Fruit fly (Drosophila melanogaster) whole organism, embryonic: ENCODE data around the gene CG32686.

ENCODE experiments used
- ATbp ChIP-seq: fragments of 200-800 bp; sonication (Bioruptor generic); optimal IDR thresholded peaks from 2 replicates; lab custom pipeline; 2017; ENCODE audit warnings: missing biosample characterization, mild to moderate bottlenecking, missing genetic modification characterization, missing genetic modification reagents
- CG11504 ChIP-seq: fragments of 200-800 bp; sonication (Bioruptor generic); optimal IDR thresholded peaks from 3 replicates; lab custom pipeline; 2019; ENCODE audit warnings: missing biosample characterization, mild to moderate bottlenecking, missing genetic modification characterization, moderate library complexity
- CG12104 ChIP-seq: fragments of 200-800 bp; sonication (Bioruptor generic); optimal IDR thresholded peaks from 3 replicates; lab custom pipeline; 2016; ENCODE audit warnings: missing biosample characterization, missing genetic modification characterization
- CG12659 ChIP-seq: fragments of 200-800 bp; sonication (Bioruptor generic); optimal IDR thresholded peaks from 3 replicates; lab custom pipeline; 2017; ENCODE audit warnings: mild to moderate bottlenecking, missing biosample characterization, missing genetic modification reagents, missing genetic modification characterization
- CG13775 ChIP-seq: fragments of 200-800 bp; sonication (Bioruptor generic); optimal IDR thresholded peaks from 3 replicates; lab custom pipeline; 2017; ENCODE audit warnings: missing biosample characterization, mild to moderate bottlenecking, missing genetic modification characterization
- CG13894 ChIP-seq: fragments of 200-800 bp; sonication (Bioruptor generic); optimal IDR thresholded peaks from 3 replicates; lab custom pipeline; 2018; ENCODE audit warnings: missing biosample characterization, mild to moderate bottlenecking, missing genetic modification characterization, moderate library complexity
- CG14710 ChIP-seq: fragments of 200-800 bp; sonication (Bioruptor generic); optimal IDR thresholded peaks from 3 replicates; lab custom pipeline; 2019; ENCODE audit warnings: missing biosample characterization, mild to moderate bottlenecking, missing genetic modification characterization, moderate library complexity
- CG15514 ChIP-seq: fragments of 200-800 bp; sonication (Bioruptor generic); optimal IDR thresholded peaks from 3 replicates; lab custom pipeline; 2017; ENCODE audit warnings: missing biosample characterization, missing genetic modification characterization, mild to moderate bottlenecking, moderate library complexity, missing genetic modification reagents
- CG17829 ChIP-seq: fragments of 200-800 bp; optimal IDR thresholded peaks from 2 replicates; lab custom pipeline; 2019; ENCODE audit warnings: missing biosample characterization, mild to moderate bottlenecking, missing genetic modification characterization, moderate library complexity
- CG2889 ChIP-seq: fragments of 200-800 bp; sonication (Bioruptor generic); IDR thresholded peaks from 3 replicates; pipeline ENCODE4 v1.3.6; 2022; ENCODE audit warnings: missing biosample characterization, missing genetic modification characterization
- CG30403 ChIP-seq: fragments of 200-800 bp; sonication (Bioruptor generic); optimal IDR thresholded peaks from 3 replicates; lab custom pipeline; 2016; ENCODE audit warnings: missing biosample characterization, missing genetic modification characterization
- CG4282 ChIP-seq: fragments of 200-800 bp; sonication (Bioruptor generic); optimal IDR thresholded peaks from 2 replicates; lab custom pipeline; 2016; ENCODE audit warnings: missing biosample characterization, missing genetic modification characterization
- CG6765 ChIP-seq: fragments of 200-800 bp; sonication (Bioruptor generic); optimal IDR thresholded peaks from 3 replicates; lab custom pipeline; 2017; ENCODE audit warnings: missing biosample characterization, mild to moderate bottlenecking, missing genetic modification characterization
- CG6791 ChIP-seq: fragments of 200-800 bp; sonication (Bioruptor generic); IDR thresholded peaks from 3 replicates; pipeline ENCODE4 v1.3.6; 2022; ENCODE audit warnings: missing biosample characterization, missing genetic modification characterization; ENCODE audit not compliant: partially characterized antibody
- CG9609 ChIP-seq: fragments of 200-800 bp; sonication (Bioruptor generic); optimal IDR thresholded peaks from 3 replicates; lab custom pipeline; 2016; ENCODE audit warnings: missing biosample characterization, missing genetic modification characterization
- Deaf1 ChIP-seq: fragments of 200-800 bp; optimal IDR thresholded peaks from 3 replicates; lab custom pipeline; 2019; ENCODE audit warnings: missing biosample characterization, mild to moderate bottlenecking, missing genetic modification characterization, moderate library complexity
- Dp ChIP-seq: fragments of 200-800 bp; sonication (Bioruptor generic); optimal IDR thresholded peaks from 2 replicates; lab custom pipeline; 2018; ENCODE audit warnings: missing biosample characterization, mild to moderate bottlenecking, missing genetic modification characterization, moderate library complexity
- Dref ChIP-seq: fragments of 200-800 bp; sonication (Bioruptor generic); IDR thresholded peaks from 2 replicates; pipeline ENCODE4 v1.3.6; 2022; ENCODE audit warnings: missing biosample characterization, missing genetic modification characterization
- E2f2 ChIP-seq: fragments of 200-800 bp; sonication (Bioruptor generic); IDR thresholded peaks from 2 replicates; pipeline ENCODE4 v1.3.6; 2022; ENCODE audit warnings: missing biosample characterization, missing genetic modification characterization
- Ets97D ChIP-seq: fragments of 200-800 bp; sonication (Bioruptor generic); optimal IDR thresholded peaks from 3 replicates; lab custom pipeline; 2016; ENCODE audit warnings: missing biosample characterization, missing genetic modification characterization
- Fer1 ChIP-seq: fragments of 200-800 bp; sonication (Bioruptor generic); optimal IDR thresholded peaks from 2 replicates; lab custom pipeline; 2017; ENCODE audit warnings: missing biosample characterization, mild to moderate bottlenecking, missing genetic modification characterization
- H2.0 ChIP-seq: fragments of 200-800 bp; sonication (Bioruptor generic); IDR thresholded peaks from 2 replicates; pipeline ENCODE4 v1.3.6; 2022; ENCODE audit warnings: missing biosample characterization, missing genetic modification characterization
- HmgZ ChIP-seq: fragments of 200-800 bp; sonication (Bioruptor generic); optimal IDR thresholded peaks from 2 replicates; lab custom pipeline; 2018; ENCODE audit warnings: missing biosample characterization, mild to moderate bottlenecking, missing genetic modification characterization
- Hmr ChIP-seq: fragments of 200-800 bp; sonication (Bioruptor generic); optimal IDR thresholded peaks from 3 replicates; lab custom pipeline; 2017; ENCODE audit warnings: mild to moderate bottlenecking, missing biosample characterization, missing genetic modification reagents, missing genetic modification characterization
- Hsf ChIP-seq: fragments of 200-800 bp; sonication (Bioruptor generic); optimal IDR thresholded peaks from 3 replicates; lab custom pipeline; 2016; ENCODE audit warnings: missing biosample characterization, missing genetic modification characterization
- MBD-R2 ChIP-seq: fragments of 200-800 bp; sonication (Bioruptor generic); IDR thresholded peaks from 2 replicates; pipeline ENCODE4 v1.3.6; 2022; ENCODE audit warnings: missing biosample characterization, missing genetic modification characterization
- Max ChIP-seq: fragments of 200-800 bp; sonication (Bioruptor generic); optimal IDR thresholded peaks from 2 replicates; lab custom pipeline; 2016; ENCODE audit warnings: missing biosample characterization, mild to moderate bottlenecking, missing genetic modification characterization
- Med ChIP-seq: fragments of 200-800 bp; sonication (Bioruptor generic); peaks from one replicate; lab custom pipeline; 2016; ENCODE audit warnings: missing biosample characterization, missing genetic modification characterization, mild to moderate bottlenecking, inconsistent platforms, moderate library complexity
- Myb ChIP-seq: fragments of 200-800 bp; sonication (Bioruptor generic); optimal IDR thresholded peaks from 2 replicates; lab custom pipeline; 2016; ENCODE audit warnings: missing biosample characterization, missing genetic modification characterization
- Nf-YC ChIP-seq: fragments of 200-800 bp; optimal IDR thresholded peaks from 3 replicates; lab custom pipeline; 2019; ENCODE audit warnings: missing biosample characterization, mild to moderate bottlenecking, missing genetic modification characterization, moderate library complexity
- Opbp ChIP-seq: fragments of 200-800 bp; sonication (Bioruptor generic); IDR thresholded peaks from 3 replicates; pipeline ENCODE4 v1.3.6; 2022; ENCODE audit warnings: missing biosample characterization, missing genetic modification characterization; ENCODE audit not compliant: partially characterized antibody
- Pdp1 ChIP-seq, 2 experiments: fragments of 200-800 bp; sonication (Bioruptor generic); optimal IDR thresholded peaks; 3 replicates each; lab custom pipeline; 2016; ENCODE audit warnings: missing biosample characterization in 2 of 2, missing genetic modification characterization in 2 of 2, mild to moderate bottlenecking in 1 of 2, moderate library complexity in 1 of 2
- Ptx1 ChIP-seq: fragments of 200-800 bp; sonication (Bioruptor generic); IDR thresholded peaks from 2 replicates; pipeline ENCODE4 v1.3.6; 2022; ENCODE audit warnings: missing biosample characterization, missing genetic modification characterization
- Sin3A ChIP-seq: fragments of >200 bp; optimal IDR thresholded peaks from 2 replicates; lab custom pipeline; 2018
- chinmo ChIP-seq: fragments of 200-800 bp; sonication (Bioruptor generic); IDR thresholded peaks from 4 replicates; pipeline ENCODE4 v1.3.6; 2022; ENCODE audit warnings: missing biosample characterization, missing genetic modification characterization; ENCODE audit not compliant: partially characterized antibody
- crp ChIP-seq, 2 experiments: fragments of 200-800 bp; sonication (Bioruptor generic); optimal IDR thresholded peaks; 2 replicates in 1 of 2; 3 replicates in 1 of 2; lab custom pipeline; 2017; ENCODE audit warnings: missing biosample characterization in 2 of 2, missing genetic modification characterization in 2 of 2, mild to moderate bottlenecking in 1 of 2, moderate library complexity in 1 of 2
- gfzf ChIP-seq: fragments of 200-800 bp; sonication (Bioruptor generic); optimal IDR thresholded peaks from 2 replicates; lab custom pipeline; 2016; ENCODE audit warnings: missing biosample characterization, mild to moderate bottlenecking, missing genetic modification characterization, moderate library complexity
- pho ChIP-seq: fragments of 200-800 bp; sonication (Bioruptor generic); optimal IDR thresholded peaks from 2 replicates; lab custom pipeline; 2016; ENCODE audit warnings: missing biosample characterization, missing genetic modification characterization
- phol ChIP-seq: fragments of 200-800 bp; sonication (Bioruptor generic); optimal IDR thresholded peaks from 3 replicates; lab custom pipeline; 2018; ENCODE audit warnings: missing biosample characterization, mild to moderate bottlenecking, missing genetic modification characterization, moderate library complexity
- pzg ChIP-seq: fragments of 200-800 bp; sonication (Bioruptor generic); optimal IDR thresholded peaks from 3 replicates; lab custom pipeline; 2018; ENCODE audit warnings: missing biosample characterization, mild to moderate bottlenecking, missing genetic modification characterization, moderate library complexity
- sens ChIP-seq: fragments of 200-800 bp; sonication (Bioruptor generic); peaks from one replicate; lab custom pipeline; 2016; ENCODE audit warnings: missing biosample characterization, missing genetic modification characterization
- sim ChIP-seq: fragments of 200-800 bp; sonication (Bioruptor generic); IDR thresholded peaks from 2 replicates; pipeline ENCODE4 v1.3.6; 2022; ENCODE audit warnings: missing biosample characterization, missing genetic modification characterization
- stwl ChIP-seq: fragments of 200-800 bp; sonication (Bioruptor generic); optimal IDR thresholded peaks from 3 replicates; lab custom pipeline; 2018; ENCODE audit warnings: missing biosample characterization, mild to moderate bottlenecking, missing genetic modification characterization, moderate library complexity
- tll ChIP-seq, 2 experiments: fragments of 200-800 bp in 1 of 2; fragments of >200 bp in 1 of 2; sonication (Bioruptor generic) in 1 of 2; optimal IDR thresholded peaks; 2 replicates each; lab custom pipeline; 2017 to 2019; ENCODE audit warnings: missing biosample characterization in 2 of 2, missing genetic modification characterization in 2 of 2, mild to moderate bottlenecking in 1 of 2, moderate library complexity in 1 of 2
- trem ChIP-seq: fragments of 200-800 bp; optimal IDR thresholded peaks from 3 replicates; lab custom pipeline; 2019; ENCODE audit warnings: missing biosample characterization, mild to moderate bottlenecking, missing genetic modification characterization, moderate library complexity
- unc-4 ChIP-seq: fragments of 200-800 bp; sonication (Bioruptor generic); IDR thresholded peaks from 2 replicates; pipeline ENCODE4 v1.3.6; 2022; ENCODE audit warnings: missing biosample characterization, missing genetic modification characterization; ENCODE audit not compliant: partially characterized antibody
- vvl ChIP-seq: fragments of 200-800 bp; sonication (Bioruptor generic); IDR thresholded peaks from 2 replicates; pipeline ENCODE4 v1.3.6; 2022; ENCODE audit warnings: missing biosample characterization, missing genetic modification characterization
- wek ChIP-seq: fragments of 200-800 bp; sonication (Bioruptor generic); optimal IDR thresholded peaks from 3 replicates; lab custom pipeline; 2018; ENCODE audit warnings: missing biosample characterization, mild to moderate bottlenecking, missing genetic modification characterization, moderate library complexity
- zen2 ChIP-seq: fragments of 200-800 bp; sonication (Bioruptor generic); IDR thresholded peaks from 3 replicates; pipeline ENCODE4 v1.3.6; 2022; ENCODE audit warnings: missing biosample characterization, missing genetic modification characterization; ENCODE audit not compliant: partially characterized antibody

The CG32686 gene

DNA sequence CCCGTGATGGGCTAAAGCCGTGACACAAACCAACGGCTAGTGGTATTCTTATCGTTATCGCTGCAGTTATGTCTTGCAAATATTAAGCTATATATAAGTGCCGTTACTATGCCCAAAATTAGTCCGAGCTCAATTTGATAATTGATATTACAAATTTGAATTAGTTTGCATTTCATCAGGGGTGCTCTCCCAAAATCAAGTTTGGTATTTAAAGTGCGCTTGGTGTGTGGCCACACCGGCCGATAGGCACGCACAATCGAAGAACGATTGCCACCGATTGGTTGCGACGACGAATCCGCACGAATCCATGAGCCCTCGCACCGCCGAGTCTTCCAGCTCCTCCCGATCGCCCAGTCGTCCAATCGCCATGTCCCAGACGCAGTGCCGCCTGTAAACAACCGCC lies 7.3 kb downstream of the CG32686 start, which contains the start of gene CG17841 (continued):
- TF ChIP-seq CG30403 (GFP tag; lab: Kevin White, UChicago) (no peak), zen2 (0 out of 3 replicates have a peak, but pooled peaks have one; percentile 44), vvl (GFP tag; lab: Robert Waterston, UW) (peak; percentile 37; the same call in 1 of the 2 replicates), Nf-YC (tag; lab: Kevin White, UChicago) (peak; percentile 36), E2f2 (GFP tag; lab: Robert Waterston, UW) (peak; percentile 89), CG4282 (GFP tag; lab: Kevin White, UChicago) (no peak), CG12104 (no peak), HmgZ (tag; lab: Kevin White, UChicago) (peak; percentile 43), Fer1 (peak; percentile 5), Dp (GFP tag; lab: Kevin White, UChicago) (peak; percentile 83), CG11504 (peak; percentile 69), unc-4 (GFP tag; lab: Robert Waterston, UW) (peak; percentile 62), pzg (GFP tag; lab: Kevin White, UChicago) (peak; percentile 89), sim (GFP tag; lab: Robert Waterston, UW) (no peak), CG9609 (GFP tag; lab: Kevin White, UChicago) (peak; percentile 17), Hsf (GFP tag; lab: Kevin White, UChicago) (no peak), CG6765 (no peak), CG14710 (peak; percentile 89), Deaf1 (tag; lab: Kevin White, UChicago) (peak; percentile 81), gfzf (GFP tag; lab: Kevin White, UChicago) (peak; percentile 86), Ets97D (GFP tag; lab: Kevin White, UChicago) (peak; percentile 40), H2.0 (no peak), ATbp (GFP tag; lab: Kevin White, UChicago) (no peak), Ptx1 (GFP tag; lab: Robert Waterston, UW) (no peak), phol (tag; lab: Kevin White, UChicago) (peak; percentile 40), sens (GFP tag; lab: Kevin White, UChicago) (peak; percentile 84), CG2889 (GFP tag; lab: Robert Waterston, UW) (no peak), CG12659 (peak; percentile 55), Dref (GFP tag; lab: Robert Waterston, UW) (peak; percentile 71), CG15514 (GFP tag; lab: Kevin White, UChicago) (peak; percentile 66), Med (GFP tag; lab: Kevin White, UChicago) (peak; percentile 74), MBD-R2 (GFP tag; lab: Robert Waterston, UW) (peak; percentile 62), CG17829 (peak; percentile 3), pho (GFP tag; lab: Kevin White, UChicago) (no peak), wek (GFP tag; lab: Kevin White, UChicago) (peak; percentile 95), Hmr (GFP tag; lab: Kevin White, UChicago) (peak; percentile 15), CG6791 (GFP tag; lab: Robert Waterston, UW) (peak; percentile 43; the same call in 1 of the 3 replicates), Sin3A (lab: Kevin White, UChicago) (peak; percentile 87), crp (GFP tag; optimal IDR thresholded peaks at IDR 0.05; lab: Kevin White, UChicago) (peak in 1 of 2 experiments; percentile 11), chinmo (GFP tag; lab: Robert Waterston, UW) (0 out of 4 replicates have a peak, but pooled peaks have one; percentile 26), Max (GFP tag; lab: Kevin White, UChicago) (no peak), trem (tag; lab: Kevin White, UChicago) (peak; percentile 74), Pdp1 (GFP tag; optimal IDR thresholded peaks at IDR 0.05; lab: Kevin White, UChicago) (peak in 1 of 2 experiments; percentile 38), Myb (GFP tag; lab: Kevin White, UChicago) (peak; percentile 80), CG13894 (tag; lab: Kevin White, UChicago) (no peak), stwl (peak; percentile 74), Opbp (0 out of 3 replicates have a peak, but pooled peaks have one; percentile 50), CG13775 (peak; percentile 8), tll (GFP tag; optimal IDR thresholded peaks at IDR 0.05; lab: Kevin White, UChicago) (no peak)
